Fruit fly (Drosophila melanogaster) whole organism, larva: ENCODE data around the gene CG14395.
A peak's percentile ranks its signal among the peaks of the same experiment; 100 is the strongest.

Source experiments
- noc ChIP-seq: fragments of 200-800 bp; sonication (Bioruptor generic); optimal IDR thresholded peaks from 3 replicates; lab custom pipeline; 2019; ENCODE audit warnings: missing biosample characterization, mild to moderate bottlenecking, missing genetic modification characterization, moderate library complexity

Gene CG14395

DNA sequence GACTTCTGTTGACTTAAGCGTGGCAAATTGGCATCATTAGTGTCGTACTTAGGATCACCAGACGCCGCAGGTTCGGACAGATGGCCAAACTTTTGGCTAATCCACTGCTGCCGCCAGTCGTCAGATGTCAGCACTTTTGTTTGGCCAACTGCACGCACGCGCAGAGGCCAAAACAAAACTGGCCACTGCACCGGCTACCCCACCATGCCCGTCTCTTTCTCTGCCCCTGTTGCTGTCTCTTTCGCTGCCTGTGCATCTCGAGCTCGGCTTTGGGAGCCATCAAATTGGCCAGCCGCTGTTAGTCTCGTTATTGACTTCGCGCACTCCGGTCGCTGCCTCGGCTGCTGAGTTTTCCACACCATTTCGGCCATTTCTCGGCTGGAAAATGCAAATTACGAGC, at the start of gene CG14395:
TSS of gene CG14395 (plus strand) at position 301 of the 400 bp plus-strand sequence.
- TF ChIP-seq noc, result no peak

DNA sequence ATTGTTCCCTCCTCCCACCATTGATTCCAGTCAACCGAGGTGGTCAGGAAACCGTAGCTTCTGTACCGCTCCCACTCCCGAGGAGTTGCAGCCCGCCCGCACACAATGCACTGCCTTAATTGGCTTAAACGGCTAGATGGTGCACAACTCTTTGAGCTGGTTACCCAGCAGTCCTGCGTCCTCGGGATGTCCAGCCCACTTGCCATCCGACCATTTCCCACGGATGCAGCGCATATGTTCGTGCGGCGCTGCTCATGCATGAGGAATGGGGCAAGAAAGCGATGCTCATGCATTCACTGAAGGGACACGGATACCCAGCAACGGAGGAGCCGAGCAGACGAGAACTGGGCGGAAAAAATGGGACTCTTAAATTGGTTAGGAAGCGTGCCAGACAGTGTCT, 47.1 kb upstream of the CG14395 start:
- TF ChIP-seq noc, result no peak

DNA sequence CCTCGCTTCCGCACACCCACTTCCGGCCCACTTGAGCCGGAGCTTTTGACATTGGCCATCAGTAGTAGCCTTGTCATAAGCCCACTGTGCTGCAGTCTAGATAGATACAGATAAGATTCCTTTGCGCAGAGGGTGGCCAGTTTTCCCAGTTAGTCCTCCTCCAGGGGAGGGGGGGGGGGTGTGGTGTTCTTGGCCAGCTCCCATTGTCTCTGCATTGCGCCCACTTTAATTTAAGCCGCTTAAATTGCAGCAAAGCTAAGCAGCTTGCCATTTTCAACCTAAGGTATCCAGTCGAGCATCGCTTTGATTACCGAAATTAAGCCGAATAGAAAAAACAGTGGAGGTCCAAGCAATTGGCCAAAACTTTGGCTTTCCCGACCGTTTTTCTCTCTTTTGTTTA, 39.9 kb upstream of the CG14395 start:
- TF ChIP-seq noc, result no peak

DNA sequence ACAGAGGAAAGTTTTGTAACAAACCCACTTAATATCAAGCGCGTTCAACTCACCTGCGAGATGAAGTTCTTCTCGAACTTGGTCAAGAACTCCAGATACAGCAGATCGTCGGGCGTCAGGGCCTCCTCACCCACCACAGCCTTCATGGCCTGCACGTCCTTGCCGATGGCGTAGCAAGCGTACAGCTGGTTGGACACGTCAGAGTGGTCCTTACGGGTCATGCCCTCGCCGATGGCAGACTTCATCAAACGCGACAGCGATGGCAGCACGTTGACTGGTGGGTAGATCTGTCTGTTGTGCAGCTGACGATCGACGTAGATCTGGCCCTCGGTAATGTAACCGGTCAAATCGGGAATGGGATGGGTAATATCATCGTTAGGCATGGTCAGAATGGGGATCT, 37.7 kb upstream of the CG14395 start:
- TF ChIP-seq noc, result no peak

DNA sequence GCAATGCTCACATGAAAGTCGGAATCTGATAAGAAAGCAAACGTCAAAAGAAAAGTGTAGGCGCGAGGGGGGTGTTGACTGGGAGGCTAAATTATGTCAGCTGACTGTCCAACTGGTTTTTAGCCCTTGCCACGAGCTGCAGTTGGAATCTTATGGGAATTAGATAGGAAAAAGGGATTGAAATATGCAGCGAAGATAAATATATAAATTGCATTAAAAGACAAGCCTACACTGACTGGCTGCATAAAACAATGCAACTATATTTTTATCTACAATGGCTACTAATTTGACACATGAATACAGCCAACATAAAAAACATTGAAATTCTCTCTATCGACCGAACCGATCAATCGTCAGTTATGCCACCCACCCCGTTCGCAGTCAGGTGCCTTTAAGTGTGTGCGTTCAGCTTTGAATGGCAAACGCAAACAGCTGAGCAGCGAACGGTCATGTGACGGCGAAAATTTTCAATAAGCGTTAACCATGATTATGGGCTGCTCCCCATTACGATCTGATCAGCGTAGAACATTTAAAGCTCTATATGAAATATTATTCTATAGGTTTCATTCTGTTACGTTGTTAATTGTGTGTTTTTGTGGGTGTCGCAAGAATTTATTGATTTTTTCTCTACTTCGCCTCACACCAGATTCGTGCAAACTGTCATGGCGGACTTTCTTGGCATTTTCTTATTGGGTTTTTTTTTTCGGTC, 35.8 kb upstream of the CG14395 start:
- TF ChIP-seq noc, result no peak

DNA sequence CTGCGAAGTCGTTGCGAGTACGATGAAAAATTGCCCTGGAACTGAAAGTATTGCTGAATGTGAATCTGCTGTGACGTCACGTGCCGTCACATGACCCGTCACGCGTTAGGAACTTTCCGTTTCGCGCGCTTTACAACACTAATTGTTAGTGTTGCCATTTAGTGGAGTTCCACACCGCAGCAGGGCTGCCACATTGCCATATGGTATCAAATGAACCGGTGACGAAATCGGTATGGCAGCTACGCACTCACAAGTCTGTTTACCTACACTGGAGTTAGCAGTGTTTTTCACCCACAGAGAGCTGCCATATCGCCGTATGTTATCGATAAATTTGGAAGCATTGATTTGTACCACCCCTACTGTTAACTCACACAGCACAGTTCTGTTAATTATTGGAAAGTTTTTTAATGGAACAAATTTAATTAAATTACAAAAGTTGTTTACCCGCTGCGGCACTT, 34.9 kb upstream of the CG14395 start, which contains the start of the genes Vha55 and Snx3:
TSS of gene Vha55 (minus strand) at position 139 of the 458 bp plus-strand sequence.
TSS of gene Snx3 (plus strand) at position 341 of the 458 bp plus-strand sequence.
- TF ChIP-seq noc, result peak; percentile 30

DNA sequence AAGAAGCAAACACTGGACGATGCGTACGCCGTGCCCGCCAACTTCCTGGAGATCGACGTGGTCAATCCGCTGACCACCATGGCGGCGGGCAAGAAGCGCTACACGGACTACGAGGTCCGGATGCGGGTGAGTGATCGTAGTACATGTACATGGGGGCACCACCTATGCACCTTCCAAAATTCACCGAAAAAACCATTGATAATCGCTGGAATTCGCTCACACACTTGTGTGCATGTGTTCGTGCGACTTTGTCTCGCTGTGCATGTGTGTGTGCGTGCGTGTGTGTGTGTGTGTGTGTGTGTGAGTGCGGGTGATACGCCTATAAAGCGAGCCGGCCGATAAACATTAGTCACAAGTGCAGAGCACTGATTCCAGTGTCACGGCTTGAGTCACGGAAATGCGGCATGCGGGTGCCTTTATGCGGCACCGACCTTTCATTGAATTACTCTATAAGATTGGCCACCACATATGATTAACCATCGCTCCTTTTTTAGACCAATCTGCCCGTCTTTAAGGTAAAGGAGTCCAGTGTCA, 34.2 kb upstream of the CG14395 start:
- no peak for TF ChIP-seq noc

DNA sequence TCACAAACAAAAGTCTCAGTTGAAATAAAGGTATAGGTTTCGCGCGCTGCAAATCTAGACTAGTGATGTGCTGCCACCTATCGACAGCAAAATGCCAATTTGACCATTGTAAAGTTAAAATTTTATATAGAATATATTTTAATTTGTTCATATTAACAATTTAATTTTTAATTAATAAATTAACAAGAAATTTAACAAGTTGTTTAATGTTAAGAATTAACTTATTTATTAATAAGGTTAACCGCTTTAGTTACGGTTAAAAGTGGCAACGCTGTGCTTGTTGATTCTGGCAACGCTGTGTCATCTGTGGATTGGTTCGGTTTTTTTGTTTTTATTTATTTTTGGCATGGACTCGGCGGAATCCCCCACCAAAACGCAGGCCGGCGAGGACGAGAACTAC, 32.3 kb upstream of the CG14395 start, which contains the start of gene Not10:
TSS of gene Not10 (plus strand) at position 279 of the 400 bp plus-strand sequence.
- TF ChIP-seq noc, result no peak

DNA sequence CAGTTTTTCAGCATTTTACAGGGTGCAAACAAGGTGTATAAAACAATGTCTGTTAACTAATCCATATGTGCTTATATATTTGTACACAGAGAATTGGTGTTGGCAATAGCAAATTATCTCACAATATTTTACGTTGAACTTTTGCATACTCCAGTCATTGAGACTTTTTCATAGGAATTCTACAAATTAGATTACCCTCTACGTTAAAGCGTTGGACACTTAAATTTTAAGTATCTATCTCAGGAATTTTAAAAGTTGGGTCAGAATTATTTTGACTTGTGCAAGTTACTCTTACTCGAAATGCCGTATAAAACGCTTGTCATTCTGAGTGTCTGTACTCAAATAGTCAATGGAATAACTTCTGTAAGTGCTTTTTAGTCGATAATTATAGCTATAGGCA, 29.6 kb upstream of the CG14395 start, which contains the start of gene CG18530:
TSS of gene CG18530 (plus strand) at position 301 of the 400 bp plus-strand sequence.
- no peak for TF ChIP-seq noc

DNA sequence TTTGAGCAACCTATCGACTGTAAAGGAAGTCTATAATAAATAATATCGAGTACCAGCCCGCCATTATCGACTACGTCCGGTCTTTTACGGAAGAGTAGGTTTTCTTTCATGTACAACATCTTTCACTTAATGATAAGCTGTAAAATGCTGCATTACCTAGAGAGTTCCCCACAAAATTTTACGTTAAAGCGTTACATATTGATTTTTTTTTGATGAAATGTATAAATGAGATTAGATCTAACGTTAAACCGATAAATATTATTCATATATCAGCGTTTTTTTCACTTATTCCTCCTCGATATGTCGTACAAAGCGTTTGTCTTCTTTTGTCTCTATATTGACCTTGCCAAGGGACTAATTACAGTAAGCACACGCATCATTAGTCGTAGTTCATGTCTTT, 28.0 kb upstream of the CG14395 start, which contains the start of gene CG11598:
TSS of gene CG11598 (plus strand) at position 301 of the 400 bp plus-strand sequence.
- no peak for TF ChIP-seq noc

DNA sequence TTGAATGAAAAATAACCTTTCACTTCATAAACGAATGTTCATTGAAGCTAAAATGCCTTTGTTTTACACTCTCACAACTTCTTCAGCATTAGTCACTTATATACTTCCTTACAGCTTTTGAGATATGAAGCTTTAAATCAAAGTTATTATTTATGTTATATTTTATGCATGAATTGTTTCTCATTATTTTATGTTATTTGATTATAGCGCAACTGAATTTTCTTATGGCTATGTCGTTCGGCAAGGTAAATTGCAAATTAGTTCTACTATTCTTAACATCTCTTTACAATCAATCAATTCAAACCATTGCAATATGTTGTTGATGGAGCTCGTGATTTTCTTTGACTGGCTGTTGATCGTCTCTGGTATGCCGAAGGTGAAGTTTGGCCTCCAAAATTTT, 26.4 kb upstream of the CG14395 start, which contains the start of gene CG11600:
TSS of gene CG11600 (plus strand) at position 301 of the 400 bp plus-strand sequence.
- TF ChIP-seq noc, result no peak

DNA sequence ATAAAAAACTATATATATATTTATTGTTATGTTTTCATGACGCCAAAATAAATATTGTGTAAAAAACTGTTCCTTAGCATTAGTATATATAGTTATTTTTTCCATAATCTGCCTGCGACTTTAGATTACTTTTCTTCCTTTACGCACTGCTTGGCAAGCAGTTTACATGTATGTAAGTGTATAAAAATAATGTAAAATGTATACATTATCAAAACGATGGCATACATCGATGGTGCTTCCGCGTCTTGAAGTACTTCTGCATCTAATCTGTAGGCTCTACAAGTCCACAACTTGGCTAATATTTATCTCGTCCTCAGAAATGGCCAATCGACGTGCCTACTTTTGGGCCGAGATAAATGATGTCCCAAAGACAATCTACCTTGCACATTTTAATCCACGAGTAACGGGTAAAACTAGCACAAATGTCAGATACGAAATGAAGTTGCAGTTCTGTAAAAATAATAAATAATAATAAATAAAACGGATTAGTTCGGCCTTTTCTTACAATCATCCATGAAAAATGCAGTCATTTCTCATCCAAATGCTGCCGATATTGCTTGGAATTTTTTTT, 24.6 kb upstream of the CG14395 start, which contains the start of gene CG11608:
TSS of gene CG11608 (plus strand) at position 521 of the 571 bp plus-strand sequence.
- TF ChIP-seq noc, result no peak

DNA sequence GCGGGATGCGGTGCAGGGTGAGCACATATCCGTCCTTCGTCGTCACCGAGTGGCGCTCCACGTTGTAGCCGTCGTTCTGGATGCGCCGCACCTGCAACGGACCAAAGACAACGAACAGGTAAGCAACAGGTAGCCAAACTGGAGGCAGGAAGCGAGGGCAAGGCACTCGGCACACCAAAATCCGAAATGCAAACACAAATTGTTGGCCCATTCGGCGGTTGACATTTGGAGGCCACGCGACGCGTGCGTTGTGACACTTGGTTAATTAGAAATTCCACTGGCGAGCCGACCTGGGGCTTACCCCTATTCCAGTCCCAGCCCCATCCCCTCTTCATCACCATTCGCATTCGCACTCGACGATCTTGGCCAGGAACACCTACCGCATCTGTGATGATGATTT, 21.0 kb upstream of the CG14395 start:
- TF ChIP-seq noc, result no peak

DNA sequence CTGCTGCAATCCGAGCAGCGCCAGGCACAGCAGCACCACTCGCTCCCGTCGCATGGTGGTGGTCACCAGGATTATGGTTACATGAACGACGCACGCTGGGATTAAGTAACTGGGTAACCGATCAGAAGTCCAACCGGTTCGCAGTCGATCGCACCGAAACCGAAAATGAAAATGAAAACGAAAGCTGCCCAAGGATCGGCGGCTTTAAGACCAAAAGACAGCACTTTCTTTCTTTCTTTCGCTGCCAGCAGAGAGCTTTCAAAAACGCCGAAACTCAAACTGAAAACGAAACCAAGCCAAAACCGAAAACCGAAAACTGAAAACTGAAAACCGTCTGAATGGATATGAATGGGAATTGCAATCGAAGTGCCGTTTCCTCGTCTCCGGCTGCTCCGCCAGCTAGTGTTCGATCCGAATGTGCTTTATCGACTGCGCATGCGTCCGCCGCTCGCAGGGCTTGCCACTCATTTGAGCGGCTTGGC, 20.5 kb upstream of the CG14395 start, which contains the start of gene CG6753:
TSS of gene CG6753 (minus strand) at position 432 of the 482 bp plus-strand sequence.
- TF ChIP-seq noc, result no peak

DNA sequence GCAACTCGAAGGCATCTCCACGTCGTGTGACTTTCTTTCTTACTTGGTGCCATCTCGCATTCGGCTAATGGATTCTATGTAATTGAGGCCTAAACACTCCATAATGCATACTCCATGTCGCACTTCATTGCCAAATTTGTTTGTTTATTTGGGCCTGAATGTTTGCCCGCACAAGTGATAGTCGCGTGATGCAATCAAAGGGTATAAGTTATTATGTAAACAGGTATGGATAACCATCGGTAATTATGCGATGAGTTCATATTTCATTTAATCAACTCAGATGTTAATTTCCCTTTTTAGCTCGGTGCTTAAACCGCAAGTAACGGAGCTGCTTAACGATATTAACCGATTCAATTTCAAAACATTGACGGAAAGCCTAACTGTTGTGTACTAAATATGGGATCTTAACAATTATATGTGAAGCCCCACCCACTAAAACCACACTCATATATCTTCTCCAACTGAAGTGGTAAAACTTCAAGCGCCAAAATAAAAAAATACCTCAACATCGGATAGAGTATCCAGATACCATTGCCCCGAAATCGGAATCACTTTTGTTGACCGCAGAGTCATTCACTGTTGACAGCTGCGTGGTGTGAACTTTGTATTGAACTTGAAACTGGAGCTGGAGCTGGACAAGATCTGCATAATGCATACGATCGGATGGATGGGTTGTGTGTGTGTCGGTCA, 17.9 kb upstream of the CG14395 start:
- no peak for TF ChIP-seq noc

DNA sequence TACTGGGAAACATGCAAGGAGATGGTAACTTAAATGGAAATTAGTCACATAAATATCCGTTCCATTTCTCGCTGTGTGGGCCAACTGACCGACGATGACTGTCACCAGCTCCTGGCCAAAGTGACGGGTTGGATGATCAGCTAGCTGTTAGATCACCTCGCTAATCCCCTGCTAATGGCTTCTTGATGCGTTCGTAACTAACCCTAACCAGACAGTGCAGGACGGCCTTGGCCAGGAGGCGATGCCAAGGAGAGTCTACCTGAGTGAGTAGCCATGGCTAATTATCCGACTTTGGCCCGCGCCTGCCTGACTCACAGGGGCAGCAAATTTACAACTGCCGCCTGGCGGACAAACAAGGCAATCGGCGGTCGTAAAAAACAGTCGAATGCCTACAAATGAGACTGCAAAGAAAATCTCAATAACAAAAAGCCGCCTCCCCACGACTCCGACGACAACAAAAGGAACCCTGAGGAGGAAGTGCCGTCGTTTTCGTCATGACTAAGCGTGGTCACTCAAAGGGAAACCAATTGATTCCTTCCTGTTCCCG, 16.8 kb upstream of the CG14395 start:
- no peak for TF ChIP-seq noc
